Worm (Caenorhabditis elegans) whole organism, L2 larva: ENCODE data around the gene pho-4.

Experiments used
- F13H6.1 ChIP-seq: sonication (generic microtip); optimal IDR thresholded peaks from 2 replicates; lab custom pipeline; 2016; ENCODE audit warnings: missing genetic modification characterization, missing compliant biosample characterization
- blmp-1 ChIP-seq: sonication (generic microtip); optimal IDR thresholded peaks from 2 replicates; lab custom pipeline; 2017; ENCODE audit warnings: missing genetic modification characterization, mild to moderate bottlenecking, missing compliant biosample characterization, antibody characterized with exemption, moderate library complexity; ENCODE audit not compliant: insufficient read depth
- snpc-4 ChIP-seq: fragments of 150-350 bp; optimal IDR thresholded peaks from 2 replicates; lab custom pipeline; 2014; ENCODE audit warnings: missing biosample characterization, missing genetic modification characterization

DNA sequence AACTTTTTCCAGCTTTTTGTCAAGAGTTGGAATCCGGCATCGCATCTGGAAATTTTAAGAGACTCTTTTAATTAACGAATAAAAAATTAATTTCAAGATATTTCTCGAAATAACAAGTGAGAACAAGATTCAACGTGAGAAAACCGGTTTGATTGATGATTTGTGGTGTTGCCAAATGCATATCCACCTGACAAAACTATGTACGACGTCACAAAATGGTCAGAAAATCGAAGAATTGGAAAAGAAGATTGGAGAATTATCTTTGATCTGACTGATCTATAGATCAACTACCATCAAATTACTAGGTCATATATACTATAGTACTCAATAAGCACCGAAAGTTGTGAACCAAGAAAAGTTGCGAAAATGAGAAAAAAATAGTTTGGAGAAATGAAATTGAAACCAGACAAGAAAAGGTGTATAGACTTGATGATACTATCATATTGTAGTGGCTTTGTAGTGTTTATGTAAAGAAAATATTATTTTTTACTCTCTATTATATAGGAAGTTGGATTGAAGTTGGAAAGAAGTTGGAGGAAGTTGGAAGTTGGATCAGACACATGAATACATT, 8.6 kb upstream of the pho-4 start, which contains the start of gene ptr-6:
- TF ChIP-seq F13H6.1 (tag; lab: Kevin White, UChicago) (no peak), snpc-4 (no peak), blmp-1 (tag; lab: Kevin White, UChicago) (no peak)
